Worm (Caenorhabditis elegans): ENCODE results near the gene sta-2.
A peak's percentile ranks its signal among the peaks of the same experiment; 100 is the strongest.

The sta-2 gene

DNA sequence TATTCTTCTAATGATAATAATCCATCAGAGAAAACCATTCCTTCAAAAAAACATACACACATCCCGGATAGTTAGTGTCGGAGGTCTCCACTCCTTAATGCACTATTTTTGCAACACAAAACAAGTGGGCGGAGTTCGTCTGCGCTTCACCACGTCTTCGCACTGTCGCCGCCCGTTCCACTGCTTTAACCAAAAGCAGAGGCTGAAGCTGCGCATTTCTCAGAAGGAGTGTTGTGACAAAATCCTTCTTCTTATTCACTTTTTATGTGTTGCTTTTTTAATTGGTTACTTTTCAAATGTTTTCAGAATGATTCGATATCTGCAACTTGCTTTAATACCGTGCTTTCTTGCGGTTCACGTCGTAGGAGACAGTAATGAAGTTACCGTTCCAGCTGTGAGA, 3.9 kb downstream of the sta-2 start, which contains the start of gene F58E6.13:
TSS of gene F58E6.13 (plus strand) at position 301 of the 400 bp plus-strand sequence.
- TF ChIP-seq nhr-12 (tag; optimal IDR thresholded peaks at IDR 0.05) (no peak), unc-62 (GFP tag; optimal IDR thresholded peaks at IDR 0.05) (no peak), vab-15 (tag; optimal IDR thresholded peaks at IDR 0.05) (no peak), skn-1 (tag; optimal IDR thresholded peaks at IDR 0.05) (no peak), unc-86 (tag; optimal IDR thresholded peaks at IDR 0.05) (no peak), snu-23 (GFP tag; optimal IDR thresholded peaks at IDR 0.05) (no peak), tlp-1 (tag; optimal IDR thresholded peaks at IDR 0.05) (no peak), lin-14 (GFP tag; optimal IDR thresholded peaks at IDR 0.05) (no peak), snpc-4 (tag; optimal IDR thresholded peaks at IDR 0.05) (no peak), fos-1 (tag; optimal IDR thresholded peaks at IDR 0.05) (no peak), zip-4 (GFP tag; optimal IDR thresholded peaks at IDR 0.05) (no peak), ama-1 (optimal IDR thresholded peaks at IDR 0.05) (no peak)

DNA sequence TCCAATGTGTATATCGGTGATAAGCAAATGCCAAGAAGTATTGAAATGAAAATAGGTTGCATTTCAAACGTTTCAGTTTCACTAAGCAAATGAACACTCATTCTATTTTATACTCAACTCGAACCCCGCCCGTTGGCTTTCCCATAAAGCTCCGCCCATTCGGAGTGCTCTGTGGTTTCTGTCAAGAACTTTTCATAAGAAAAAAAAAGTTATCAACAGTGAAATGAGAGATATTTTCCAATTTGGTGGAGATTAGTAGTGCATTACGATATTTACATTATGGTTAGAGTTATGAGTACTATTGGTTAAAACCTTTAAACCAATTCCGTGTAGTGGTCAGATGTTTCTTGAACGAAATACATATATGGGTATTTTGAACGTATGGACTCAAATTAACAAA, 9.3 kb downstream of the sta-2 start, which contains the start of gene F58E6.4:
TSS of gene F58E6.4 (minus strand) at position 101 of the 400 bp plus-strand sequence.
- no peak for TF ChIP-seq nhr-11 (tag; optimal IDR thresholded peaks at IDR 0.05)
- no peak for TF ChIP-seq lin-13 (GFP tag; optimal IDR thresholded peaks at IDR 0.05)
- TF ChIP-seq zag-1 (tag; optimal IDR thresholded peaks at IDR 0.05): no peak
- no peak for TF ChIP-seq lin-39 (tag; optimal IDR thresholded peaks at IDR 0.05)
- TF ChIP-seq lir-3 (tag; optimal IDR thresholded peaks at IDR 0.05; ENCODE audit: poor library complexity): no peak
- TF ChIP-seq dpl-1 (GFP tag; optimal IDR thresholded peaks at IDR 0.05): no peak
- TF ChIP-seq xbp-1 (tag; optimal IDR thresholded peaks at IDR 0.05): no peak
- TF ChIP-seq nhr-84 (tag; optimal IDR thresholded peaks at IDR 0.05): no peak
- no peak for TF ChIP-seq mef-2 (tag; optimal IDR thresholded peaks at IDR 0.05)
- TF ChIP-seq pag-3 (tag; optimal IDR thresholded peaks at IDR 0.05; ENCODE audit: borderline replicate concordance, insufficient read depth): no peak
- TF ChIP-seq ceh-8 (GFP tag; optimal IDR thresholded peaks at IDR 0.05): no peak
- no peak for TF ChIP-seq mdl-1 (tag; optimal IDR thresholded peaks at IDR 0.05)

DNA sequence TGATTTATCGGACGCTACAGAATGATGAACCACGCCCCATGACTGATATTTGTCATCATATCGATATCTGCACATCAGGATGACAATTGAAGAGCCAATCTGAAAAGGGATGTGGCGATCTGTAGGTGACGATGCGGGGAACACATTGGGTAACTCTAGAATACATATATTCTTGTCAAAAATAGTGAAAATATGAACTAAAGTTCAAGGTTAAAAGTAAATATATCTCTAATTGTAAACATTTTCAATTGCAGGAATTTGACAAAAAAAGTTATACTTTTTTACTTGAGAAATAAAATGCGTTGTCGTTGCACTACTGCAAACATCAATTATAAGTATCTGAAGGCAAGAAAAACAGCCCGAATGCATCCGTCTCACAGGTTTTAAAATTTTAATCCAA, 11.9 kb downstream of the sta-2 start, which contains the start of gene F58E6.6:
TSS of gene F58E6.6 (minus strand) at position 101 of the 400 bp plus-strand sequence.
- TF ChIP-seq nhr-85 (tag) (no peak), unc-98 (GFP tag; IDR thresholded peaks at IDR 0.05) (no peak)

- no peak for TF ChIP-seq ets-5 (GFP tag; IDR thresholded peaks at IDR 0.05)
- TF ChIP-seq efl-1 (optimal IDR thresholded peaks at IDR 0.05): no peak
- peak in 1 of 2 experiments; percentile 84 for TF ChIP-seq efl-1 (GFP tag; optimal IDR thresholded peaks at IDR 0.05 in 1 of 2)
Measured at ce11 chrV:9753554-9753953, 12.5 kb downstream of the sta-2 start.

- no peak for TF ChIP-seq pax-3 (tag; optimal IDR thresholded peaks at IDR 0.05)
- no peak for TF ChIP-seq irx-1 (tag; optimal IDR thresholded peaks at IDR 0.05)
- TF ChIP-seq mab-9 (GFP tag; IDR thresholded peaks at IDR 0.05): no peak
- no peak for TF ChIP-seq C16A3.4 (tag; optimal IDR thresholded peaks at IDR 0.05)
- TF ChIP-seq fkh-10 (GFP tag; optimal IDR thresholded peaks at IDR 0.05): no peak
- TF ChIP-seq grh-1 (GFP tag; IDR thresholded peaks at IDR 0.05): no peak
- no peak for TF ChIP-seq pqm-1 (tag; optimal IDR thresholded peaks at IDR 0.05)
- no peak for TF ChIP-seq aha-1 (tag; optimal IDR thresholded peaks at IDR 0.05)
Measured at ce11 chrV:9754459-9754858, 13.5 kb downstream of the sta-2 start, which contains the start of gene F58E6.5. TSS of gene F58E6.5 (minus strand) at chrV:9754559.

All from whole organism, L1 larva.